Worm (Caenorhabditis elegans) whole organism, L1 larva: ENCODE data around the gene F54E4.2.

ENCODE experiments used
- C16A3.4 ChIP-seq: fragments of 150-350 bp; optimal IDR thresholded peaks from 2 replicates; lab custom pipeline; 2014; ENCODE audit warnings: missing biosample characterization, missing genetic modification characterization
- Y116A8C.19 ChIP-seq: sonication (generic microtip); optimal IDR thresholded peaks from 2 replicates; lab custom pipeline; 2016; ENCODE audit warnings: missing compliant biosample characterization, missing genetic modification characterization, borderline replicate concordance
- ama-1 ChIP-seq: fragments of 150-350 bp; optimal IDR thresholded peaks from 2 replicates; lab custom pipeline; 2014
- blmp-1 ChIP-seq: fragments of 150-350 bp; optimal IDR thresholded peaks from 2 replicates; lab custom pipeline; 2014; ENCODE audit warnings: missing biosample characterization, missing genetic modification characterization
- ceh-8 ChIP-seq: fragments of 200-800 bp; sonication (Bioruptor generic); optimal IDR thresholded peaks from 2 replicates; lab custom pipeline; 2018; ENCODE audit warnings: mild to moderate bottlenecking, missing genetic modification characterization, moderate library complexity, missing compliant biosample characterization
- ceh-82 ChIP-seq, 3 experiments: fragments of 150-350 bp in 1 of 3; sonication (generic microtip) in 2 of 3; optimal IDR thresholded peaks; 2 replicates each; lab custom pipeline; 2014 to 2017; ENCODE audit warnings: missing biosample characterization in 3 of 3, missing genetic modification characterization in 3 of 3
- ceh-88 ChIP-seq: fragments of 200-800 bp; sonication (Bioruptor generic); IDR thresholded peaks from 2 replicates; pipeline ENCODE4 v1.3.6; 2022; ENCODE audit warnings: missing genetic modification characterization, missing compliant biosample characterization
- ceh-90 ChIP-seq: sonication (generic microtip); optimal IDR thresholded peaks from 2 replicates; lab custom pipeline; 2016; ENCODE audit warnings: missing genetic modification characterization, missing compliant biosample characterization
- dpl-1 ChIP-seq, 3 experiments: fragments of 150-350 bp in 2 of 3; sonication (generic microtip) in 1 of 3; optimal IDR thresholded peaks; 2 replicates each; lab custom pipeline; 2014 to 2017; ENCODE audit warnings: missing biosample characterization in 3 of 3, missing genetic modification characterization in 3 of 3, missing genetic modification reagents in 3 of 3
- efl-3 ChIP-seq: fragments of 200-800 bp; sonication (Bioruptor generic); optimal IDR thresholded peaks from 2 replicates; lab custom pipeline; 2018; ENCODE audit warnings: mild to moderate bottlenecking, missing genetic modification characterization, missing compliant biosample characterization
- egl-13 ChIP-seq: sonication (generic microtip); optimal IDR thresholded peaks from 2 replicates; lab custom pipeline; 2016; ENCODE audit warnings: missing genotype, missing genetic modification reagents, missing genetic modification characterization, missing compliant biosample characterization
- egl-27 ChIP-seq, 2 experiments: fragments of 150-350 bp in 1 of 2; sonication (generic microtip); optimal IDR thresholded peaks; 3 replicates each; lab custom pipeline; 2017 to 2018; ENCODE audit warnings: missing biosample characterization in 2 of 2, missing genetic modification characterization in 2 of 2, missing genetic modification reagents in 2 of 2
- ets-5 ChIP-seq: fragments of 200-800 bp; sonication (Bioruptor generic); IDR thresholded peaks from 2 replicates; pipeline ENCODE4 v1.3.6; 2022; ENCODE audit warnings: missing genetic modification characterization, missing compliant biosample characterization
- fkh-10 ChIP-seq: sonication (generic microtip); optimal IDR thresholded peaks from 2 replicates; lab custom pipeline; 2017; ENCODE audit warnings: missing biosample characterization, missing genetic modification reagents, missing genetic modification characterization
- fkh-8 ChIP-seq: sonication (generic microtip); optimal IDR thresholded peaks from 2 replicates; lab custom pipeline; 2016; ENCODE audit warnings: mild to moderate bottlenecking, missing genetic modification characterization, missing compliant biosample characterization
- fos-1 ChIP-seq: fragments of 150-350 bp; optimal IDR thresholded peaks from 2 replicates; lab custom pipeline; 2014; ENCODE audit warnings: missing biosample characterization, missing genetic modification characterization
- grh-1 ChIP-seq: fragments of 200-800 bp; sonication (Bioruptor generic); IDR thresholded peaks from 2 replicates; pipeline ENCODE4 v1.3.6; 2022; ENCODE audit warnings: missing genetic modification reagents, missing genetic modification characterization, missing compliant biosample characterization
- irx-1 ChIP-seq: sonication (generic microtip); optimal IDR thresholded peaks from 2 replicates; lab custom pipeline; 2016; ENCODE audit warnings: missing genetic modification characterization, missing compliant biosample characterization
- lir-3 ChIP-seq: sonication (generic microtip); optimal IDR thresholded peaks from 2 replicates; lab custom pipeline; 2016; ENCODE audit warnings: mild to moderate bottlenecking, missing genetic modification characterization, moderate library complexity, missing compliant biosample characterization; ENCODE audit not compliant: poor library complexity
- mef-2 ChIP-seq: fragments of 150-350 bp; optimal IDR thresholded peaks from 2 replicates; lab custom pipeline; 2014; ENCODE audit warnings: missing biosample characterization, missing genetic modification characterization
- nhr-20 ChIP-seq: sonication (generic microtip); optimal IDR thresholded peaks from 2 replicates; lab custom pipeline; 2016; ENCODE audit warnings: mild to moderate bottlenecking, missing genetic modification characterization, missing compliant biosample characterization
- nhr-47 ChIP-seq: sonication (generic microtip); optimal IDR thresholded peaks from 2 replicates; lab custom pipeline; 2016; ENCODE audit warnings: mild to moderate bottlenecking, missing genetic modification characterization, moderate library complexity, missing compliant biosample characterization
- nhr-77 ChIP-seq: fragments of 150-350 bp; optimal IDR thresholded peaks from 2 replicates; lab custom pipeline; 2014; ENCODE audit warnings: missing biosample characterization, missing genetic modification characterization
- nhr-85 ChIP-seq: sonication (generic microtip); peaks from one replicate; lab custom pipeline; 2016; ENCODE audit warnings: missing genetic modification characterization, inconsistent platforms, missing compliant biosample characterization
- rnt-1 ChIP-seq: sonication (generic microtip); optimal IDR thresholded peaks from 2 replicates; lab custom pipeline; 2016; ENCODE audit warnings: mild to moderate bottlenecking, missing genetic modification characterization, moderate library complexity, missing compliant biosample characterization
- skn-1 ChIP-seq: fragments of 150-350 bp; optimal IDR thresholded peaks from 2 replicates; lab custom pipeline; 2014; ENCODE audit warnings: missing biosample characterization, missing genetic modification characterization
- sox-4 ChIP-seq: sonication (generic microtip); optimal IDR thresholded peaks from 2 replicates; lab custom pipeline; 2016; ENCODE audit warnings: missing genetic modification characterization, missing compliant biosample characterization
- sptf-1 ChIP-seq: fragments of 150-350 bp; optimal IDR thresholded peaks from 2 replicates; lab custom pipeline; 2014; ENCODE audit warnings: missing biosample characterization, missing genetic modification characterization
- sup-37 ChIP-seq: fragments of 200-800 bp; sonication (Bioruptor generic); optimal IDR thresholded peaks from 2 replicates; lab custom pipeline; 2018; ENCODE audit warnings: mild to moderate bottlenecking, missing genetic modification characterization, missing compliant biosample characterization
- tbx-2 ChIP-seq: sonication (generic microtip); optimal IDR thresholded peaks from 2 replicates; lab custom pipeline; 2016; ENCODE audit warnings: missing genetic modification characterization, missing compliant biosample characterization
- tlp-1 ChIP-seq: fragments of 150-350 bp; optimal IDR thresholded peaks from 2 replicates; lab custom pipeline; 2014; ENCODE audit warnings: missing biosample characterization, missing genetic modification characterization
- unc-130 ChIP-seq: fragments of 150-350 bp; optimal IDR thresholded peaks from 2 replicates; lab custom pipeline; 2017; ENCODE audit warnings: missing biosample characterization, missing genetic modification characterization, inconsistent platforms
- unc-62 ChIP-seq: fragments of 150-350 bp; optimal IDR thresholded peaks from 2 replicates; lab custom pipeline; 2014; ENCODE audit warnings: missing biosample characterization, missing genetic modification reagents, missing genetic modification characterization
- zag-1 ChIP-seq: fragments of 150-350 bp; optimal IDR thresholded peaks from 2 replicates; lab custom pipeline; 2014; ENCODE audit warnings: missing biosample characterization, missing genetic modification characterization
- zip-4 ChIP-seq: fragments of 200-800 bp; sonication (Bioruptor generic); optimal IDR thresholded peaks from 2 replicates; lab custom pipeline; 2018; ENCODE audit warnings: mild to moderate bottlenecking, missing genetic modification characterization, moderate library complexity, missing compliant biosample characterization
- ztf-11 ChIP-seq, 2 experiments: sonication (generic microtip); optimal IDR thresholded peaks; 2 replicates each; lab custom pipeline; 2016 to 2017; ENCODE audit warnings: missing genetic modification characterization in 2 of 2, missing biosample characterization in 1 of 2, missing compliant biosample characterization in 1 of 2

The F54E4.2 gene

DNA sequence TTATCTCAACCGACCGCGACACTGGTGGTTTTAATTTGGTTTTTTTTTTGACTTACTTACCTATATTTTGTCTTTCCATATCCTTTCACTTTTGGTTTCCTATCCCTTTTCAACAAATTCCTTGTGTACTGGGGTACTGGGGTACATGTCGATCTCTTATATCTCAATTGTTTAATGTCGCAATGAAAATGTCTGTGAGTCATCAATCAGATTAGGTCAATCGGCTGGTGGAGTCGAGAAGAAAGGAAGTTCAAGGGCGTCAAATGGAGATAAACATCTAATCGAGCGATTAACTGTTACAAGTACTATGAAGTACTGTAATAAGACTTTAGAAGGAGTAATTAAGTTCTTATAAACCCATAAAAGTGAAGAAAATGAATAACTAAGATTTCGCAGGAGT lies 52.8 kb downstream of the F54E4.2 start (continued):
- TF ChIP-seq unc-62 (no peak), sox-4 (no peak), egl-27 (tag; optimal IDR thresholded peaks at IDR 0.05; lab: Kevin White, UChicago) (no peak), fos-1 (tag; lab: Kevin White, UChicago) (no peak), mef-2 (no peak), sup-37 (GFP tag; lab: Kevin White, UChicago) (no peak), nhr-77 (tag; lab: Kevin White, UChicago) (no peak), zip-4 (GFP tag; lab: Kevin White, UChicago) (no peak), fkh-8 (tag; lab: Kevin White, UChicago) (no peak), skn-1 (tag; lab: Kevin White, UChicago) (no peak), ceh-8 (GFP tag; lab: Kevin White, UChicago) (no peak), unc-130 (no peak), Y116A8C.19 (no peak), ceh-88 (GFP tag; lab: Robert Waterston, UW) (no peak), nhr-47 (tag; lab: Kevin White, UChicago) (no peak), nhr-85 (tag; lab: Kevin White, UChicago) (peak; percentile 94), ama-1 (lab: Kevin White, UChicago) (no peak), grh-1 (GFP tag; lab: Robert Waterston, UW) (no peak), fkh-10 (GFP tag; lab: Kevin White, UChicago) (no peak), egl-13 (no peak), ceh-90 (tag; lab: Kevin White, UChicago) (no peak), irx-1 (no peak), nhr-20 (peak; percentile 37), zag-1 (no peak), dpl-1 (GFP tag; optimal IDR thresholded peaks at IDR 0.05; lab: Kevin White, UChicago) (no peak), lir-3 (no peak), ceh-82 (tag; optimal IDR thresholded peaks at IDR 0.05; lab: Kevin White, UChicago) (no peak), blmp-1 (tag; lab: Kevin White, UChicago) (peak; percentile 97), ets-5 (GFP tag; lab: Robert Waterston, UW) (no peak), sptf-1 (tag; lab: Kevin White, UChicago) (no peak), tbx-2 (tag; lab: Kevin White, UChicago) (no peak), C16A3.4 (no peak), ztf-11 (tag; optimal IDR thresholded peaks at IDR 0.05; lab: Kevin White, UChicago) (no peak), efl-3 (GFP tag; lab: Kevin White, UChicago) (no peak), rnt-1 (tag; lab: Kevin White, UChicago) (peak; percentile 4), tlp-1 (tag; lab: Kevin White, UChicago) (no peak)
